Fruit fly (Drosophila melanogaster) whole organism, embryonic: ENCODE measurements around the gene CG31826.
A peak's percentile ranks its signal among the peaks of the same experiment; 100 is the strongest.

Experiments
- Abd-B ChIP-seq: fragments of 200-800 bp; sonication (Bioruptor generic); optimal IDR thresholded peaks from 2 replicates; lab custom pipeline; 2018; ENCODE audit warnings: missing biosample characterization, mild to moderate bottlenecking, missing genetic modification characterization, moderate library complexity
- Adf1 ChIP-seq: fragments of 200-800 bp; sonication (Bioruptor generic); IDR thresholded peaks from 2 replicates; pipeline ENCODE4 v1.3.6; 2022; ENCODE audit warnings: missing biosample characterization, missing genetic modification characterization
- CG10274 ChIP-seq: fragments of 200-800 bp; sonication (Bioruptor generic); optimal IDR thresholded peaks from 3 replicates; lab custom pipeline; 2017; ENCODE audit warnings: missing biosample characterization, mild to moderate bottlenecking, missing genetic modification characterization
- CG11456 ChIP-seq: fragments of 200-800 bp; sonication (Bioruptor generic); IDR thresholded peaks from 3 replicates; pipeline ENCODE4 v1.3.6; 2022; ENCODE audit warnings: missing biosample characterization, missing genetic modification characterization
- CG12659 ChIP-seq: fragments of 200-800 bp; sonication (Bioruptor generic); optimal IDR thresholded peaks from 3 replicates; lab custom pipeline; 2017; ENCODE audit warnings: mild to moderate bottlenecking, missing biosample characterization, missing genetic modification reagents, missing genetic modification characterization
- CG13287 ChIP-seq: fragments of 200-800 bp; sonication (Bioruptor generic); IDR thresholded peaks from 2 replicates; pipeline ENCODE4 v1.3.6; 2022; ENCODE audit warnings: missing biosample characterization, missing genetic modification characterization; ENCODE audit not compliant: partially characterized antibody
- CG13624 ChIP-seq: fragments of 200-800 bp; sonication (Bioruptor generic); optimal IDR thresholded peaks from 2 replicates; lab custom pipeline; 2016; ENCODE audit warnings: missing biosample characterization, missing genetic modification characterization
- CG14860 ChIP-seq: fragments of 200-800 bp; sonication (Bioruptor generic); IDR thresholded peaks from 3 replicates; pipeline ENCODE4 v1.3.6; 2022; ENCODE audit warnings: missing biosample characterization, missing genetic modification characterization; ENCODE audit not compliant: partially characterized antibody
- CG16813 ChIP-seq: fragments of 200-800 bp; sonication (Bioruptor generic); IDR thresholded peaks from 3 replicates; pipeline ENCODE4 v1.3.6; 2022; ENCODE audit warnings: missing biosample characterization, missing genetic modification characterization; ENCODE audit not compliant: partially characterized antibody
- CG16815 ChIP-seq: fragments of 200-800 bp; sonication (Bioruptor generic); optimal IDR thresholded peaks from 3 replicates; lab custom pipeline; 2017; ENCODE audit warnings: missing biosample characterization, mild to moderate bottlenecking, missing genetic modification characterization
- CG17912 ChIP-seq: fragments of 200-800 bp; sonication (Bioruptor generic); optimal IDR thresholded peaks from 2 replicates; lab custom pipeline; 2018; ENCODE audit warnings: missing biosample characterization, mild to moderate bottlenecking, missing genetic modification characterization
- CG32772 ChIP-seq: fragments of 200-800 bp; sonication (Bioruptor generic); IDR thresholded peaks from 2 replicates; pipeline ENCODE4 v1.3.6; 2022; ENCODE audit warnings: missing biosample characterization, missing genetic modification characterization
- CG8281 ChIP-seq: fragments of 200-800 bp; sonication (Bioruptor generic); optimal IDR thresholded peaks from 2 replicates; lab custom pipeline; 2018; ENCODE audit warnings: missing biosample characterization, mild to moderate bottlenecking, missing genetic modification characterization, moderate library complexity
- CG8359 ChIP-seq: fragments of 200-800 bp; sonication (Bioruptor generic); optimal IDR thresholded peaks from 2 replicates; lab custom pipeline; 2017; ENCODE audit warnings: missing biosample characterization, mild to moderate bottlenecking, missing genetic modification characterization, borderline replicate concordance
- CG9727 ChIP-seq: fragments of 200-800 bp; sonication (Bioruptor generic); optimal IDR thresholded peaks from 3 replicates; lab custom pipeline; 2017; ENCODE audit warnings: missing biosample characterization, mild to moderate bottlenecking, missing genetic modification characterization
- Dip2 ChIP-seq: fragments of 200-800 bp; sonication (Bioruptor generic); IDR thresholded peaks from 2 replicates; pipeline ENCODE4 v1.3.6; 2022; ENCODE audit warnings: missing biosample characterization, missing genetic modification characterization
- Dll ChIP-seq: fragments of 200-800 bp; sonication (Bioruptor generic); IDR thresholded peaks from 4 replicates; pipeline ENCODE4 v1.3.6; 2022; ENCODE audit warnings: missing biosample characterization, missing genetic modification characterization; ENCODE audit not compliant: partially characterized antibody
- Doc3 ChIP-seq: fragments of 200-800 bp; sonication (Bioruptor generic); IDR thresholded peaks from 3 replicates; pipeline ENCODE4 v1.3.6; 2022; ENCODE audit warnings: missing biosample characterization, missing genetic modification characterization; ENCODE audit not compliant: partially characterized antibody
- Dref ChIP-seq: fragments of 200-800 bp; sonication (Bioruptor generic); IDR thresholded peaks from 2 replicates; pipeline ENCODE4 v1.3.6; 2022; ENCODE audit warnings: missing biosample characterization, missing genetic modification characterization
- E2f2 ChIP-seq: fragments of 200-800 bp; sonication (Bioruptor generic); IDR thresholded peaks from 2 replicates; pipeline ENCODE4 v1.3.6; 2022; ENCODE audit warnings: missing biosample characterization, missing genetic modification characterization
- HHEX ChIP-seq: fragments of 200-800 bp; sonication (Bioruptor generic); optimal IDR thresholded peaks from 3 replicates; lab custom pipeline; 2017; ENCODE audit warnings: missing biosample characterization, mild to moderate bottlenecking, missing genetic modification characterization, missing genetic modification reagents
- HLH3B ChIP-seq: fragments of 200-800 bp; sonication (Bioruptor generic); IDR thresholded peaks from 2 replicates; pipeline ENCODE4 v1.3.6; 2022; ENCODE audit warnings: missing biosample characterization, missing genetic modification characterization
- Hmr ChIP-seq: fragments of 200-800 bp; sonication (Bioruptor generic); optimal IDR thresholded peaks from 3 replicates; lab custom pipeline; 2017; ENCODE audit warnings: mild to moderate bottlenecking, missing biosample characterization, missing genetic modification reagents, missing genetic modification characterization
- Meics ChIP-seq: fragments of 200-800 bp; sonication (Bioruptor generic); optimal IDR thresholded peaks from 2 replicates; lab custom pipeline; 2017; ENCODE audit warnings: missing biosample characterization, mild to moderate bottlenecking, missing genetic modification characterization
- Mes4 ChIP-seq: fragments of 200-800 bp; sonication (Bioruptor generic); optimal IDR thresholded peaks from 2 replicates; lab custom pipeline; 2016; ENCODE audit warnings: missing biosample characterization, missing genetic modification characterization
- Sry-δ ChIP-seq: fragments of 200-800 bp; sonication (Bioruptor generic); optimal IDR thresholded peaks from 2 replicates; lab custom pipeline; 2016; ENCODE audit warnings: missing biosample characterization, missing genetic modification characterization
- Ssrp ChIP-seq: fragments of 200-800 bp; sonication (Bioruptor generic); optimal IDR thresholded peaks from 2 replicates; lab custom pipeline; 2018; ENCODE audit warnings: missing biosample characterization, mild to moderate bottlenecking, missing genetic modification characterization, moderate library complexity
- YL-1 ChIP-seq: fragments of 200-800 bp; sonication (Bioruptor generic); optimal IDR thresholded peaks from 3 replicates; lab custom pipeline; 2017; ENCODE audit warnings: missing biosample characterization, mild to moderate bottlenecking, missing genetic modification characterization
- amos ChIP-seq: fragments of 200-800 bp; sonication (Bioruptor generic); IDR thresholded peaks from 2 replicates; pipeline ENCODE4 v1.3.6; 2022; ENCODE audit warnings: missing biosample characterization, missing genetic modification characterization; ENCODE audit not compliant: partially characterized antibody
- bbx ChIP-seq: fragments of 200-800 bp; sonication (Bioruptor generic); IDR thresholded peaks from 2 replicates; pipeline ENCODE4 v1.3.6; 2022; ENCODE audit warnings: missing biosample characterization, missing genetic modification characterization; ENCODE audit not compliant: partially characterized antibody
- caup ChIP-seq: fragments of 200-800 bp; sonication (Bioruptor generic); optimal IDR thresholded peaks from 3 replicates; lab custom pipeline; 2017; ENCODE audit warnings: missing biosample characterization, mild to moderate bottlenecking, missing genetic modification characterization, moderate library complexity; ENCODE audit not compliant: severe bottlenecking
- ci ChIP-seq: fragments of 200-800 bp; sonication (Bioruptor generic); IDR thresholded peaks from 3 replicates; pipeline ENCODE4 v1.3.6; 2022; ENCODE audit warnings: missing biosample characterization, missing genetic modification characterization
- crol ChIP-seq: fragments of 200-800 bp; sonication (Bioruptor generic); IDR thresholded peaks from 2 replicates; pipeline ENCODE4 v1.3.6; 2022; ENCODE audit warnings: missing biosample characterization, missing genetic modification characterization
- en ChIP-seq: fragments of 200-800 bp; sonication (Bioruptor generic); optimal IDR thresholded peaks from 2 replicates; lab custom pipeline; 2016; ENCODE audit warnings: missing biosample characterization, missing genetic modification characterization
- fd102C ChIP-seq: fragments of 200-800 bp; sonication (Bioruptor generic); optimal IDR thresholded peaks from 2 replicates; lab custom pipeline; 2018; ENCODE audit warnings: missing biosample characterization, mild to moderate bottlenecking, missing genetic modification characterization, moderate library complexity
- hb ChIP-seq: fragments of 200-800 bp; sonication (Bioruptor generic); IDR thresholded peaks from 3 replicates; pipeline ENCODE4 v1.3.6; 2022; ENCODE audit warnings: missing biosample characterization, missing genetic modification characterization; ENCODE audit not compliant: partially characterized antibody
- hbn ChIP-seq: fragments of 200-800 bp; sonication (Bioruptor generic); IDR thresholded peaks from 2 replicates; pipeline ENCODE4 v1.3.6; 2022; ENCODE audit warnings: missing biosample characterization, missing genetic modification characterization; ENCODE audit not compliant: partially characterized antibody
- jumu ChIP-seq: fragments of 200-800 bp; sonication (Bioruptor generic); optimal IDR thresholded peaks from 3 replicates; lab custom pipeline; 2016; ENCODE audit warnings: missing biosample characterization, missing genetic modification characterization
- lola ChIP-seq, 3 experiments: fragments of >200 bp in 2 of 3; fragments of 200-800 bp in 1 of 3; sonication (Bioruptor generic) in 1 of 3; optimal IDR thresholded peaks; 2 replicates each; lab custom pipeline; 2017 to 2019; ENCODE audit warnings: missing biosample characterization in 3 of 3, missing genetic modification characterization in 3 of 3, mild to moderate bottlenecking in 1 of 3, moderate library complexity in 1 of 3
- mam ChIP-seq: fragments of 200-800 bp; sonication (Bioruptor generic); optimal IDR thresholded peaks from 3 replicates; lab custom pipeline; 2016; ENCODE audit warnings: missing biosample characterization, missing genetic modification characterization
- nmo ChIP-seq: fragments of 200-800 bp; sonication (Bioruptor generic); optimal IDR thresholded peaks from 2 replicates; lab custom pipeline; 2018; ENCODE audit warnings: missing biosample characterization, mild to moderate bottlenecking, missing genetic modification characterization, moderate library complexity
- pan ChIP-seq, 4 experiments: fragments of >200 bp in 3 of 4; fragments of 200-800 bp in 1 of 4; sonication (Bioruptor generic) in 1 of 4; optimal IDR thresholded peaks in 3 of 4; IDR thresholded peaks in 1 of 4; 2 replicates each; pipeline versions ENCODE4 v1.3.6 to Lab custom; 2017 to 2022; ENCODE audit warnings: missing biosample characterization in 2 of 4, missing genetic modification characterization in 2 of 4, mixed read lengths in 1 of 4
- pho ChIP-seq: fragments of 200-800 bp; sonication (Bioruptor generic); optimal IDR thresholded peaks from 2 replicates; lab custom pipeline; 2016; ENCODE audit warnings: missing biosample characterization, missing genetic modification characterization
- pnt ChIP-seq: fragments of 200-800 bp; sonication (Bioruptor generic); optimal IDR thresholded peaks from 3 replicates; lab custom pipeline; 2016; ENCODE audit warnings: missing biosample characterization, missing genetic modification characterization
- prd ChIP-seq, 3 experiments: fragments of >200 bp in 2 of 3; fragments of 200-800 bp in 1 of 3; sonication (Bioruptor generic) in 1 of 3; optimal IDR thresholded peaks in 2 of 3; IDR thresholded peaks in 1 of 3; 2 replicates in 2 of 3; 3 replicates in 1 of 3; pipeline versions ENCODE4 v1.3.6 to Lab custom; 2017 to 2022; ENCODE audit warnings: missing biosample characterization in 1 of 3, missing genetic modification characterization in 1 of 3
- pzg ChIP-seq: fragments of 200-800 bp; sonication (Bioruptor generic); optimal IDR thresholded peaks from 3 replicates; lab custom pipeline; 2018; ENCODE audit warnings: missing biosample characterization, mild to moderate bottlenecking, missing genetic modification characterization, moderate library complexity
- unc-4 ChIP-seq: fragments of 200-800 bp; sonication (Bioruptor generic); IDR thresholded peaks from 2 replicates; pipeline ENCODE4 v1.3.6; 2022; ENCODE audit warnings: missing biosample characterization, missing genetic modification characterization; ENCODE audit not compliant: partially characterized antibody

The CG31826 gene

dm6 chr2L:15764029-15764428 is 8.9 kb downstream of the CG31826 start, which contains the start of gene CG3793 (continued):
- TF ChIP-seq Hmr (GFP tag; lab: Kevin White, UChicago) (no peak), Dip2 (GFP tag; lab: Robert Waterston, UW) (no peak), unc-4 (GFP tag; lab: Robert Waterston, UW) (0 out of 2 replicates have a peak, but pooled peaks have one; percentile 16), nmo (GFP tag; lab: Kevin White, UChicago) (no peak), prd (optimal IDR thresholded peaks at IDR 0.05; lab: Kevin White, UChicago) (no peak), prd (GFP tag; IDR thresholded peaks at IDR 0.05; lab: Robert Waterston, UW) (no peak), lola (GFP tag; optimal IDR thresholded peaks at IDR 0.05; lab: Kevin White, UChicago) (no peak), CG13287 (GFP tag; lab: Robert Waterston, UW) (peak; percentile 61), CG16813 (GFP tag; lab: Robert Waterston, UW) (peak; percentile 54; the same call in 2 of the 3 replicates), ci (GFP tag; lab: Robert Waterston, UW) (no peak), crol (GFP tag; lab: Robert Waterston, UW) (no peak), hb (GFP tag; lab: Robert Waterston, UW) (peak; percentile 65; the same call in 2 of the 3 replicates), CG16815 (GFP tag; lab: Kevin White, UChicago) (no peak), Mes4 (GFP tag; lab: Kevin White, UChicago) (no peak), en (GFP tag; lab: Kevin White, UChicago) (no peak), CG10274 (GFP tag; lab: Kevin White, UChicago) (no peak), CG13624 (GFP tag; lab: Kevin White, UChicago) (no peak), E2f2 (GFP tag; lab: Robert Waterston, UW) (peak; percentile 89), Adf1 (GFP tag; lab: Robert Waterston, UW) (no peak), pzg (GFP tag; lab: Kevin White, UChicago) (peak; percentile 46), bbx (peak; percentile 79), HLH3B (GFP tag; lab: Robert Waterston, UW) (no peak), Doc3 (peak; percentile 37; the same call in 1 of the 3 replicates), CG8359 (GFP tag; lab: Kevin White, UChicago) (no peak), pho (no peak), CG32772 (peak; percentile 8; the same call in 1 of the 2 replicates), CG9727 (GFP tag; lab: Kevin White, UChicago) (no peak), YL-1 (GFP tag; lab: Kevin White, UChicago) (peak; percentile 47), Abd-B (no peak), CG8281 (no peak), amos (GFP tag; lab: Robert Waterston, UW) (peak; percentile 49; the same call in 1 of the 2 replicates), Sry-δ (GFP tag; lab: Kevin White, UChicago) (peak; percentile 13), hbn (GFP tag; lab: Robert Waterston, UW) (peak; percentile 45), caup (no peak), fd102C (GFP tag; lab: Kevin White, UChicago) (no peak), Dref (GFP tag; lab: Robert Waterston, UW) (peak; percentile 87), pnt (GFP tag; lab: Kevin White, UChicago) (no peak), CG11456 (GFP tag; lab: Robert Waterston, UW) (no peak), Dll (peak; percentile 55; the same call in 1 of the 4 replicates), Meics (GFP tag; lab: Kevin White, UChicago) (no peak), HHEX (GFP tag; lab: Kevin White, UChicago) (no peak), CG14860 (GFP tag; lab: Robert Waterston, UW) (peak; percentile 52; the same call in 2 of the 3 replicates), jumu (GFP tag; lab: Kevin White, UChicago) (no peak), CG17912 (GFP tag; lab: Kevin White, UChicago) (peak; percentile 33), pan (optimal IDR thresholded peaks at IDR 0.05; lab: Kevin White, UChicago) (no peak), pan (GFP tag; optimal IDR thresholded peaks at IDR 0.05 in 1 of 2, IDR thresholded peaks at IDR 0.05 in 1 of 2) (no peak), Ssrp (tag; lab: Kevin White, UChicago) (no peak), mam (no peak), CG12659 (GFP tag; lab: Kevin White, UChicago) (no peak)
